Fruit fly (Drosophila melanogaster) whole organism, pupa: Measurements from ENCODE around the gene CG12594.

Source experiments
- CG10348 ChIP-seq: fragments of 200-800 bp; sonication (Bioruptor generic); IDR thresholded peaks from 2 replicates; pipeline ENCODE4 v1.3.6; 2022; ENCODE audit warnings: missing biosample characterization, missing genetic modification characterization
- CG12605 ChIP-seq: fragments of 200-800 bp; sonication (Bioruptor generic); IDR thresholded peaks from 2 replicates; pipeline ENCODE4 v1.3.6; 2022; ENCODE audit warnings: missing biosample characterization, missing genetic modification characterization
- CG13204 ChIP-seq: fragments of 200-800 bp; sonication (Bioruptor generic); optimal IDR thresholded peaks from 2 replicates; lab custom pipeline; 2018; ENCODE audit warnings: missing biosample characterization, mild to moderate bottlenecking, missing genetic modification characterization, moderate library complexity
- CG14655 ChIP-seq: fragments of 200-800 bp; sonication (Bioruptor generic); optimal IDR thresholded peaks from 3 replicates; lab custom pipeline; 2017; ENCODE audit warnings: mild to moderate bottlenecking, missing biosample characterization, missing genetic modification reagents, missing genetic modification characterization
- CG15710 ChIP-seq: fragments of 200-800 bp; sonication (Bioruptor generic); optimal IDR thresholded peaks from 2 replicates; lab custom pipeline; 2018; ENCODE audit warnings: missing biosample characterization, mild to moderate bottlenecking, missing genetic modification characterization, moderate library complexity
- CG17806 ChIP-seq: fragments of 200-800 bp; sonication (Bioruptor generic); optimal IDR thresholded peaks from 2 replicates; lab custom pipeline; 2018; ENCODE audit warnings: missing biosample characterization, mild to moderate bottlenecking, missing genetic modification characterization, moderate library complexity
- CG32121 ChIP-seq: fragments of 200-800 bp; sonication (Bioruptor generic); IDR thresholded peaks from 2 replicates; pipeline ENCODE4 v1.3.6; 2022; ENCODE audit warnings: missing biosample characterization, missing genetic modification characterization
- CG34367 ChIP-seq: fragments of 200-800 bp; sonication (Bioruptor generic); optimal IDR thresholded peaks from 2 replicates; lab custom pipeline; 2018; ENCODE audit warnings: missing biosample characterization, mild to moderate bottlenecking, missing genetic modification characterization
- CG4496 ChIP-seq: fragments of 200-800 bp; sonication (Bioruptor generic); IDR thresholded peaks from 3 replicates; pipeline ENCODE4 v1.3.6; 2022; ENCODE audit warnings: missing biosample characterization, missing genetic modification characterization
- CG8159 ChIP-seq: fragments of 200-800 bp; sonication (Bioruptor generic); optimal IDR thresholded peaks from 3 replicates; lab custom pipeline; 2018; ENCODE audit warnings: missing biosample characterization, mild to moderate bottlenecking, missing genetic modification characterization, moderate library complexity
- CG8301 ChIP-seq: fragments of 200-800 bp; sonication (Bioruptor generic); optimal IDR thresholded peaks from 2 replicates; lab custom pipeline; 2018; ENCODE audit warnings: missing biosample characterization, mild to moderate bottlenecking, missing genetic modification characterization
- CG9948 ChIP-seq: fragments of 200-800 bp; sonication (Bioruptor generic); optimal IDR thresholded peaks from 2 replicates; lab custom pipeline; 2018; ENCODE audit warnings: missing biosample characterization, mild to moderate bottlenecking, missing genetic modification characterization, moderate library complexity
- D1 ChIP-seq: fragments of 200-800 bp; sonication (Bioruptor generic); optimal IDR thresholded peaks from 2 replicates; lab custom pipeline; 2018; ENCODE audit warnings: missing biosample characterization, mild to moderate bottlenecking, missing genetic modification characterization, moderate library complexity
- EcR ChIP-seq: fragments of 200-800 bp; sonication (Bioruptor generic); optimal IDR thresholded peaks from 3 replicates; lab custom pipeline; 2019; ENCODE audit warnings: missing biosample characterization, missing genetic modification characterization, mild to moderate bottlenecking, moderate library complexity, missing genetic modification reagents
- Ets98B ChIP-seq: fragments of 200-800 bp; sonication (Bioruptor generic); IDR thresholded peaks from 2 replicates; pipeline ENCODE4 v1.3.6; 2022; ENCODE audit warnings: missing biosample characterization, missing genetic modification characterization
- Pif1A ChIP-seq: fragments of 200-800 bp; sonication (Bioruptor generic); optimal IDR thresholded peaks from 3 replicates; lab custom pipeline; 2016; ENCODE audit warnings: missing biosample characterization, missing genetic modification characterization
- Pif1B ChIP-seq: fragments of 200-800 bp; sonication (Bioruptor generic); optimal IDR thresholded peaks from 3 replicates; lab custom pipeline; 2016; ENCODE audit warnings: missing biosample characterization, missing genetic modification characterization
- Snoo ChIP-seq: fragments of 200-800 bp; sonication (Bioruptor generic); optimal IDR thresholded peaks from 3 replicates; lab custom pipeline; 2017; ENCODE audit warnings: missing biosample characterization, mild to moderate bottlenecking, missing genetic modification characterization, inconsistent platforms
- fd96Ca ChIP-seq: fragments of 200-800 bp; sonication (Bioruptor generic); IDR thresholded peaks from 3 replicates; pipeline ENCODE4 v1.3.6; 2022; ENCODE audit warnings: missing biosample characterization, missing genetic modification characterization
- gl ChIP-seq: fragments of 200-800 bp; sonication (Bioruptor generic); optimal IDR thresholded peaks from 2 replicates; lab custom pipeline; 2018; ENCODE audit warnings: missing biosample characterization, mild to moderate bottlenecking, missing genetic modification characterization
- rn ChIP-seq: fragments of 200-800 bp; sonication (Bioruptor generic); IDR thresholded peaks from 2 replicates; pipeline ENCODE4 v1.3.6; 2022; ENCODE audit warnings: missing biosample characterization, missing genetic modification characterization

Gene CG12594

DNA sequence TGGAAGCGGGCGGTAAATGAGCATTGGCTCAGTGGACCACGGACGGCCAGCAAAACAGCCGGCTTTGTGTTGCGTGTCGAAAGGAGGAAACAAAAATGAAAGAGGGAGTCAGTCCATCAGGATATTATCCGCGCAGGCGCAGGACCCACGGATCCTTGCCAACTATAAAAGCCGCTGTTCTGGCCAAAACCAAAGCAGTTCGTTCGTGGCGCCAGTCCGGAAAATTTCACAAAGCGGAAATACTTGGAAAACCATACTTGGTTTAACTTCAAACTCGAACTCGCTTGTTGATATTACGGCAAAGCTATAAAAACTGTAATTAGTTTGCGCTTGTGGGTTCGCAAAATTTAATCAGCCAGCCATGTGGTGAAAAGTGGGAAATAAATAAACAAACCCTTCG, at the start of gene CG12594:
Gene CG12594 (plus strand): TSS at position 142 of the 400 bp plus-strand sequence.
- TF ChIP-seq rn (GFP tag; lab: Robert Waterston, UW), result no peak
- no peak for TF ChIP-seq CG10348 (GFP tag; lab: Robert Waterston, UW)
- TF ChIP-seq gl (tag; lab: Kevin White, UChicago), result no peak
- no peak for TF ChIP-seq CG8301
- no peak for TF ChIP-seq CG4496 (GFP tag; lab: Robert Waterston, UW)
- no peak for TF ChIP-seq EcR (GFP tag; lab: Kevin White, UChicago)
- no peak for TF ChIP-seq CG34367 (tag; lab: Kevin White, UChicago)
- no peak for TF ChIP-seq CG13204 (GFP tag; lab: Kevin White, UChicago)
- TF ChIP-seq CG9948 (tag; lab: Kevin White, UChicago), result no peak
- TF ChIP-seq Pif1B, result no peak
- no peak for TF ChIP-seq CG8159
- TF ChIP-seq Ets98B (GFP tag; lab: Robert Waterston, UW), result no peak
- TF ChIP-seq CG12605, result no peak
- no peak for TF ChIP-seq fd96Ca (GFP tag; lab: Robert Waterston, UW)

DNA sequence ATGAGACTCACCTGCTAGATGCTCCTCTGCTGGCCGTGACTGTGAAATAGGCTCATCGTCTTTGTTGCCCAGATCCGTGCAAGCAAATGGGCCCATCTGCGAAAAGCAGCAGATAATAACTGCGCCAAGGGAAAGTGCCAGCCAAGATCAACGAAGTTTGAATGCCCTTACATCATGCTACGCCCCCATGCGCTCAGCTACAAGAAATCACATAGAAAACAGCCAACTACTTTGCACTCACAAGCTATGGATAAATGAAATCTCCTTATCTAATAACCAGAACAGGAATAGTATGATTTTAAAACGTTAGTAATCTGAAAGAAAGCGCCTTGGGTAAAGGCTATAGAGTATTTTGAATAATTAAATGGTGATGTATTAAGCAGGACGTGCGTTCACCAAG, 49.8 kb upstream of the CG12594 start:
- TF ChIP-seq CG9948 (tag; lab: Kevin White, UChicago) (peak; percentile 18), CG34367 (tag; lab: Kevin White, UChicago) (no peak), Pif1B (no peak), gl (tag; lab: Kevin White, UChicago) (no peak), CG17806 (peak; percentile 29), fd96Ca (GFP tag; lab: Robert Waterston, UW) (no peak), CG8159 (peak; percentile 50), CG15710 (tag; lab: Kevin White, UChicago) (peak; percentile 24), D1 (tag; lab: Kevin White, UChicago) (no peak), CG14655 (GFP tag; lab: Kevin White, UChicago) (no peak), CG12605 (no peak), CG8301 (peak; percentile 22), CG4496 (GFP tag; lab: Robert Waterston, UW) (0 out of 3 replicates have a peak, but pooled peaks have one; percentile 29), Snoo (tag; lab: Kevin White, UChicago) (no peak), Ets98B (GFP tag; lab: Robert Waterston, UW) (no peak)

DNA sequence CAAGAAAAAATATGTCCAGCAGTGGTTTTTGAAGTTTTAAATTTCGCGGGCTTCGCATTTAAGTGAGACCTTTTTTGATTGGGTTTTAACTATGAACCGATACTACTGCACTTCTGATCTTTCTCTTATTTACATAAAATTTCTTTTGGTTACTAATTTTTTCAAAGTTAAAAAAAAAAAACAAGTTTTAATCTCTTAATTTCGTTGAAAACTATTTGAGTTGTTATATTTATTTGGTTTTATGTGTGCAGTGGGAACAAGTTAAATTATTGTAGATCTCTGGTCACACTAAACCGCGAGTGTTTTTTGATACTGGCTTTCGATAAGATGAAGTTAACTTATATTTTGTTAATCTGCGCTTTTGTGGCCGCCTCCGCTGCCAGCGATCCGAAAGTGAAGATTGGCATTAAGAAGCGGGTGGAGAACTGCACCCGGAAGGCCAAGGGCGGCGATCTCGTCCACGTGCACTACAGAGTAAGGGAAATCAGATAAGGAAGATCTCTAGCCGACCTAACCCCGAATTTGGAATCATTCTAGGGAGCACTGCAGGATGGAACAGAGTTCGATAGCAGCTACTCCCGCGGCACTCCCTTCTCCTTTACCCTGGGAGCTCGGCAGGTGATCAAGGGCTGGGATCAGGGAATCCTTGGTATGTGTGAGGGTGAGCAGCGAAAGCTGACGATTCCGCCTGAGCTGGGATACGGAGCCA, 47.4 kb upstream of the CG12594 start, which contains the start of gene CG14715:
Gene CG14715 (plus strand): TSS at position 267 of the 709 bp plus-strand sequence.
- TF ChIP-seq D1 (tag; lab: Kevin White, UChicago), result no peak
- no peak for TF ChIP-seq CG14655 (GFP tag; lab: Kevin White, UChicago)
- peak; percentile 25 for TF ChIP-seq CG8159
- TF ChIP-seq CG9948 (tag; lab: Kevin White, UChicago), result peak; percentile 2
- no peak for TF ChIP-seq Snoo (tag; lab: Kevin White, UChicago)
- TF ChIP-seq CG17806, result peak; percentile 13
- peak; percentile 31; the same call in 1 of the 2 replicates for TF ChIP-seq CG32121 (GFP tag; lab: Robert Waterston, UW)
- TF ChIP-seq Ets98B (GFP tag; lab: Robert Waterston, UW), result no peak
- TF ChIP-seq CG34367 (tag; lab: Kevin White, UChicago), result no peak
- TF ChIP-seq CG15710 (tag; lab: Kevin White, UChicago), result peak; percentile 25
- TF ChIP-seq CG13204 (GFP tag; lab: Kevin White, UChicago), result no peak
- TF ChIP-seq Pif1A, result no peak
- TF ChIP-seq, all 21 proteins: peak for 5

DNA sequence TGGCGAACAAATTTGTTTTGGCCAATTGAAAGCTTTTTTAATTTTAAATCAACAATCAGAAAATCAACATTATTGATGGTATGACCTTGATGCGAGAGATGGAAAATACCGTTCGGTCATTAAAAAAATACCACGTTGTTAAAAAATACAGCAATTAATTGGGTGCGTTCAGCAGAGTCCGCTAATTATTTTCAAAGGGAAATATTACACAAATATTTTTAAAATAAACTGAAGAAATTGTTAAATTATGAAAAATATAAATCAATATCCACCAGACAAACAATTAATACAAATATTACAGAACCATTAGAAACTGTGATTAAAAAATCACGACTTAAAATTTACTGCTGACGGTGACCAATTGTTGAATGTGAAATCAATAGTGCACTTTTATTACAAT, 43.5 kb upstream of the CG12594 start, which contains the start of gene CG18476:
Gene CG18476 (minus strand): TSS at position 101 of the 400 bp plus-strand sequence.
- peak; percentile 84 for TF ChIP-seq rn (GFP tag; lab: Robert Waterston, UW)
- TF ChIP-seq CG32121 (GFP tag; lab: Robert Waterston, UW), result peak; percentile 96
- peak; percentile 96 for TF ChIP-seq CG17806
- TF ChIP-seq CG8301, result peak; percentile 92
- TF ChIP-seq CG10348 (GFP tag; lab: Robert Waterston, UW), result peak; percentile 74; the same call in 1 of the 2 replicates
- TF ChIP-seq CG13204 (GFP tag; lab: Kevin White, UChicago), result no peak
- TF ChIP-seq CG9948 (tag; lab: Kevin White, UChicago), result peak; percentile 92
- peak; percentile 91 for TF ChIP-seq Snoo (tag; lab: Kevin White, UChicago)
- peak; percentile 97 for TF ChIP-seq CG4496 (GFP tag; lab: Robert Waterston, UW)
- peak; percentile 95 for TF ChIP-seq CG8159
- TF ChIP-seq Pif1B, result no peak
- TF ChIP-seq CG15710 (tag; lab: Kevin White, UChicago), result peak; percentile 95
- no peak for TF ChIP-seq fd96Ca (GFP tag; lab: Robert Waterston, UW)
- TF ChIP-seq EcR (GFP tag; lab: Kevin White, UChicago), result no peak
- TF ChIP-seq CG34367 (tag; lab: Kevin White, UChicago), result peak; percentile 91
- TF ChIP-seq CG12605, result peak; percentile 95
- TF ChIP-seq Ets98B (GFP tag; lab: Robert Waterston, UW), result peak; percentile 95
- TF ChIP-seq CG14655 (GFP tag; lab: Kevin White, UChicago), result peak; percentile 92
- peak; percentile 83 for TF ChIP-seq gl (tag; lab: Kevin White, UChicago)

DNA sequence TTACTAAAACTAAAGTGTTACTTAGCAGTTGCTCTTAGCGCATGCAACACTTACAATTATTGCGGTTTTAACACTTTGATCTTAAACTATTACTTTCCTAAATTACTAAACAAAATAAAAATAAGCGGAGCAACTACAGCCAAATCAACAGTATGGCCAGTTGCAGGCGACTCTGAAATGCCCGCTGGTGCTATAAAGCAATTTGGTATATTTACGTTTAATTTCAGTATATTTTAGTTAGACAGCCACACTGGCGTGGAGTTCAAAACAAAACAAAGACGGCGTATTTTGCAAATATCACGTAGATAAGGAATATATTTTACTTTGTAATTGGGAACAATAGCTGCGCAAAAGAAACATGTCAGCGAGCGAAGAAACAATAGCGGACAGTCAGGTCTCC, 42.0 kb upstream of the CG12594 start, which contains the start of the genes Taf12 and Ho:
Gene Taf12 (minus strand): TSS at position 178 of the 400 bp plus-strand sequence.
Gene Ho (plus strand): TSS at position 231 of the 400 bp plus-strand sequence.
- TF ChIP-seq Pif1B, result no peak
- peak; percentile 9 for TF ChIP-seq EcR (GFP tag; lab: Kevin White, UChicago)
- no peak for TF ChIP-seq CG34367 (tag; lab: Kevin White, UChicago)
- no peak for TF ChIP-seq CG13204 (GFP tag; lab: Kevin White, UChicago)
